Fruit fly (Drosophila melanogaster) whole organism, pupa: ENCODE data around the gene CG4629.

Experiments used
- CG10348 ChIP-seq: fragments of 200-800 bp; sonication (Bioruptor generic); IDR thresholded peaks from 2 replicates; pipeline ENCODE4 v1.3.6; 2022; ENCODE audit warnings: missing biosample characterization, missing genetic modification characterization
- CG13204 ChIP-seq: fragments of 200-800 bp; sonication (Bioruptor generic); optimal IDR thresholded peaks from 2 replicates; lab custom pipeline; 2018; ENCODE audit warnings: missing biosample characterization, mild to moderate bottlenecking, missing genetic modification characterization, moderate library complexity
- CG14655 ChIP-seq: fragments of 200-800 bp; sonication (Bioruptor generic); optimal IDR thresholded peaks from 3 replicates; lab custom pipeline; 2017; ENCODE audit warnings: mild to moderate bottlenecking, missing biosample characterization, missing genetic modification reagents, missing genetic modification characterization
- CG32121 ChIP-seq: fragments of 200-800 bp; sonication (Bioruptor generic); IDR thresholded peaks from 2 replicates; pipeline ENCODE4 v1.3.6; 2022; ENCODE audit warnings: missing biosample characterization, missing genetic modification characterization
- CG8301 ChIP-seq: fragments of 200-800 bp; sonication (Bioruptor generic); optimal IDR thresholded peaks from 2 replicates; lab custom pipeline; 2018; ENCODE audit warnings: missing biosample characterization, mild to moderate bottlenecking, missing genetic modification characterization
- CG9948 ChIP-seq: fragments of 200-800 bp; sonication (Bioruptor generic); optimal IDR thresholded peaks from 2 replicates; lab custom pipeline; 2018; ENCODE audit warnings: missing biosample characterization, mild to moderate bottlenecking, missing genetic modification characterization, moderate library complexity
- Pif1A ChIP-seq: fragments of 200-800 bp; sonication (Bioruptor generic); optimal IDR thresholded peaks from 3 replicates; lab custom pipeline; 2016; ENCODE audit warnings: missing biosample characterization, missing genetic modification characterization
- gl ChIP-seq: fragments of 200-800 bp; sonication (Bioruptor generic); optimal IDR thresholded peaks from 2 replicates; lab custom pipeline; 2018; ENCODE audit warnings: missing biosample characterization, mild to moderate bottlenecking, missing genetic modification characterization
- rn ChIP-seq: fragments of 200-800 bp; sonication (Bioruptor generic); IDR thresholded peaks from 2 replicates; pipeline ENCODE4 v1.3.6; 2022; ENCODE audit warnings: missing biosample characterization, missing genetic modification characterization

DNA sequence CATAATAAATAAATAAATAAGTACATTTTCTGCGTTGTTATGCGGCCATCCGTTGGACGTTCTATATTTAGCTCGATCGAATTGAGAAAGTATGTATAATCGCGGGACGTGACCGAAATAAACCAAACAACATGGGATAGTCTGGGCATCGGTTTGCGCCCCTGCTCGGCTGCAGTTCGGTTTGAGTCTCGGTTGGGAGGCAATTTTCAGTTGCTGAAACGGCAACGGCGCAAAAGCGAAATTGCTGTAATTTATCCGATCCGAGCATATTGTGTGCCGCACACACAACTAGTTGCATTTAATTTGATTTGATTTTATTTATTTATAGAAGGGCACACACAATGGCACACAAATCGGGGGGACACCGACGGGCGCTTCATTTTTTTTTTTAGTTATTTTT, 15.8 kb upstream of the CG4629 start:
- TF ChIP-seq CG13204 (GFP tag; lab: Kevin White, UChicago) (no peak), CG10348 (no peak), gl (tag; lab: Kevin White, UChicago) (no peak), CG9948 (tag; lab: Kevin White, UChicago) (no peak), CG32121 (GFP tag; lab: Robert Waterston, UW) (peak; percentile 44; the same call in 1 of the 2 replicates), Pif1A (no peak), CG8301 (tag; lab: Kevin White, UChicago) (no peak), CG14655 (GFP tag; lab: Kevin White, UChicago) (peak; percentile 57), rn (no peak)
